Fruit fly (Drosophila melanogaster): ENCODE results near the gene CG31689.

The CG31689 gene

DNA sequence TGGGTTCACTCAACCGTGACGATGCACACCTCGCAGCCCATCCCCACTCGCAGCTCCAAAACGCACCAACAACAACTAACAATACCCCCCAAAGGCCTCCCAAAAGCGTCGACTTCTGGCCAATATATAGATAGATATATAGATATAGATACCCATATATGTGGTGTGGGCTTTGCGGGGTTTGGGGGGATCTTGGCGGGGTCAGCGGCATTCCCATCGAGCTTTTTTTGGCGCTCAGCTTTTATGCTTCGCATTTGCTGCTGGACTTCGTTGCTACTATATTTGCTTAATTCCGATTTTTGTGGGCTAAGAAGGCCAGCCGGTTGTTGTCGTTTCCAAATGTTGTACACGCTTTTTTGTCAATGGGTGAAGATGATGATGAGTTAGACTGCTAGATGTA lies 1.9 kb downstream of the CG31689 start (continued):
- TF ChIP-seq CG12155 (GFP tag; optimal IDR thresholded peaks at IDR 0.05) (no peak), wdn (GFP tag; IDR thresholded peaks at IDR 0.05) (peak; percentile 4; the same call in 1 of the 2 replicates), sd (tag; optimal IDR thresholded peaks at IDR 0.05) (peak; percentile 92), amos (GFP tag; IDR thresholded peaks at IDR 0.05; ENCODE audit: partially characterized antibody) (no peak; the same call in 1 of the 2 replicates), z (GFP tag; IDR thresholded peaks at IDR 0.05) (peak; percentile 41; the same call in 1 of the 3 replicates), Dbx (GFP tag; IDR thresholded peaks at IDR 0.05) (0 out of 3 replicates have a peak, but pooled peaks have one; percentile 6), chm (GFP tag; IDR thresholded peaks at IDR 0.05) (peak; percentile 10; the same call in 1 of the 2 replicates), NFAT (GFP tag; IDR thresholded peaks at IDR 0.05) (0 out of 2 replicates have a peak, but pooled peaks have one; percentile 4)

DNA sequence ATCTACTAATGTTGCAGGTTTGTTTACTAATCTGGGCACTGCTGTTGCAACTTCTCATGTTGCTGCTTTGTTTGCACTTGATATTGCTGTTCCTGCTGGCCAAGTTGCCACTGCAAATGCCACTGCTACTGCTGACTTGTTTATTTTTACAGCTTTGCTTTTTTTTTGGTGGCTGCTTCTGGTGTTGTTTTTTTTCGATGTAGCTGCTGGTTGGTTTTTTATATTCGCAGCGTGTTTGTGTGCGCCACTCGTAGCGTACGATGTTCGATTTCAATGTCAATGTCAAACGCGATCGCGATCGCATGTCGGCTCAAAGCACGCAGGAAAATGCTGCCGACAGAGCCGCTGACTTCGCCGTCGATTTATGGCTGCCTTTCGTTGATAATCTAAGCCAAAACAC lies 2.3 kb downstream of the CG31689 start:
- TF ChIP-seq nom (GFP tag; optimal IDR thresholded peaks at IDR 0.05) (peak; percentile 31), CG7357 (GFP tag; IDR thresholded peaks at IDR 0.05) (no peak), bsh (GFP tag; optimal IDR thresholded peaks at IDR 0.05) (peak in 1 of 2 experiments; percentile 41), Adf1 (GFP tag; IDR thresholded peaks at IDR 0.05) (peak; percentile 14), Drgx (GFP tag; IDR thresholded peaks at IDR 0.05) (peak; percentile 37; the same call in 1 of the 2 replicates), Ptx1 (GFP tag; IDR thresholded peaks at IDR 0.05) (no peak), Deaf1 (tag; optimal IDR thresholded peaks at IDR 0.05) (peak; percentile 29), chinmo (GFP tag; IDR thresholded peaks at IDR 0.05; ENCODE audit: partially characterized antibody) (0 out of 4 replicates have a peak, but pooled peaks have one; percentile 8), unc-4 (GFP tag; IDR thresholded peaks at IDR 0.05; ENCODE audit: partially characterized antibody) (no peak), grn (GFP tag; optimal IDR thresholded peaks at IDR 0.05) (peak; percentile 20), CG11695 (GFP tag; IDR thresholded peaks at IDR 0.05) (no peak)

DNA sequence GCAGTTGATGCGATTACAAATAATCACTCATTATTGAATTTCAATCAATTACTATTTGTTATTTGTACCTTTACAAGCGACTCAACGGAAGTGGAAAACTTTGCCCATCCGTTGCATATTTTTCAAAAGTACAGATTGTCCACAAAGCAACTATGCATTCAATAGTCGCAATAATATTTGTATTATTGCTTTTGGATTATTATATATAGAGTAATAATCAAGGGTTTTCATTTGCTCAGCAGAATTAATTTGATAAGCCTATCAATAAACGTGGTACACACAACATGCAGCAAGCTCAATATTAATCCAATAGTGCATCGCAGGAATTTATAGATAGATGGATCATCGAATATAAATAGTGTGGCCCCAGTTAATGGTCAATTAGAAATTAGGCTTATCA lies 3.1 kb downstream of the CG31689 start:
- peak in 1 of 2 experiments; percentile 37 for TF ChIP-seq bsh (GFP tag; optimal IDR thresholded peaks at IDR 0.05)
- 0 out of 2 replicates have a peak, but pooled peaks have one; percentile 5 for TF ChIP-seq CG17612 (GFP tag; IDR thresholded peaks at IDR 0.05)
- TF ChIP-seq CG11504 (tag; optimal IDR thresholded peaks at IDR 0.05): peak; percentile 8
- no peak for TF ChIP-seq ham (GFP tag; IDR thresholded peaks at IDR 0.05)
- TF ChIP-seq Sox100B (GFP tag; optimal IDR thresholded peaks at IDR 0.05): peak; percentile 15
- TF ChIP-seq CG10267 (tag; optimal IDR thresholded peaks at IDR 0.05): no peak

DNA sequence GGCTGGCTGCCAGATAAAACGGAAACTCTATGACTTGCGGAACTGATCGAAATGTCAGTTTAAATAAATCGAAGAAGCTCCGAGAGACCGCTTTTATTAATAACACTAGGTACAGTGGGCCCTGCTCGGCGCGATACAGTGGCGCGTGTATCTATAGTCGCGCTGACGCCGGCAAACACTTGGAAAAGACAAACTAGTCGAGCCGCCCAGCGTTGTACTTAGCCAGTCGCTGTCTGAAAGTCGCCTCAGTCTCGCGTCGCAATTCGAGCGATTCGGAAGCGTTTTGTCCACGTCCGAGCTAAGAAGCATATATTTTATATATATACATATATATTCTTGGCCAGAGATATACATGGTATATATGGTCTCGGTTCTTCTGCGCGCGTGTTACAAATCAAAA lies 4.4 kb downstream of the CG31689 start:
- TF ChIP-seq CG17328 (GFP tag; IDR thresholded peaks at IDR 0.05) (no peak), pum (GFP tag; optimal IDR thresholded peaks at IDR 0.05) (no peak), dan (GFP tag; IDR thresholded peaks at IDR 0.05) (no peak), CG34224 (GFP tag; IDR thresholded peaks at IDR 0.05; ENCODE audit: partially characterized antibody) (no peak), CG4707 (GFP tag; optimal IDR thresholded peaks at IDR 0.05) (no peak), CG34376 (GFP tag; optimal IDR thresholded peaks at IDR 0.05) (peak; percentile 17), jumu (GFP tag; optimal IDR thresholded peaks at IDR 0.05) (peak; percentile 22), CG30403 (GFP tag; optimal IDR thresholded peaks at IDR 0.05) (peak; percentile 18), az2 (GFP tag; optimal IDR thresholded peaks at IDR 0.05) (no peak), CG6175 (GFP tag; IDR thresholded peaks at IDR 0.05) (peak; percentile 68; the same call in 1 of the 3 replicates), CG11085 (GFP tag; IDR thresholded peaks at IDR 0.05) (peak; percentile 49; the same call in 1 of the 2 replicates), rib (GFP tag; IDR thresholded peaks at IDR 0.05) (no peak), Blimp-1 (GFP tag; optimal IDR thresholded peaks at IDR 0.05) (peak; percentile 9), crp (GFP tag; optimal IDR thresholded peaks at IDR 0.05) (no peak), Six4 (GFP tag; optimal IDR thresholded peaks at IDR 0.05) (no peak), onecut (GFP tag; IDR thresholded peaks at IDR 0.05) (peak; percentile 6; the same call in 1 of the 2 replicates), CG10431 (GFP tag; optimal IDR thresholded peaks at IDR 0.05) (no peak), CG9437 (GFP tag; optimal IDR thresholded peaks at IDR 0.05) (no peak), fd96Cb (tag; optimal IDR thresholded peaks at IDR 0.05) (no peak), twi (tag; optimal IDR thresholded peaks at IDR 0.05) (no peak), Dip2 (GFP tag; IDR thresholded peaks at IDR 0.05) (no peak), CG15011 (GFP tag; optimal IDR thresholded peaks at IDR 0.05) (no peak), CG11695 (GFP tag; IDR thresholded peaks at IDR 0.05) (0 out of 3 replicates have a peak, but pooled peaks have one; percentile 11), Lim3 (GFP tag; IDR thresholded peaks at IDR 0.05) (no peak)

All from whole organism, embryonic.